Worm (Caenorhabditis elegans) whole organism, L1 larva: ENCODE data around the gene gst-24.

Experiments
- C04F5.9 ChIP-seq: sonication (generic microtip); optimal IDR thresholded peaks from 2 replicates; lab custom pipeline; 2016; ENCODE audit warnings: missing genetic modification characterization, missing compliant biosample characterization
- C16A3.4 ChIP-seq: fragments of 150-350 bp; optimal IDR thresholded peaks from 2 replicates; lab custom pipeline; 2014; ENCODE audit warnings: missing biosample characterization, missing genetic modification characterization
- ceh-63 ChIP-seq: fragments of 200-800 bp; sonication (Bioruptor generic); optimal IDR thresholded peaks from 2 replicates; lab custom pipeline; 2018; ENCODE audit warnings: mild to moderate bottlenecking, missing genetic modification characterization, missing compliant biosample characterization
- efl-1 ChIP-seq, 4 experiments: fragments of 150-350 bp; optimal IDR thresholded peaks in 3 of 4; peaks in 1 of 4; 1 replicate in 1 of 4; 2 replicates in 3 of 4; lab custom pipeline; 2014; ENCODE audit warnings: missing biosample characterization in 2 of 4, missing genetic modification characterization in 2 of 4, missing genetic modification reagents in 2 of 4
- efl-3 ChIP-seq: fragments of 200-800 bp; sonication (Bioruptor generic); optimal IDR thresholded peaks from 2 replicates; lab custom pipeline; 2018; ENCODE audit warnings: mild to moderate bottlenecking, missing genetic modification characterization, missing compliant biosample characterization
- egl-13 ChIP-seq: sonication (generic microtip); optimal IDR thresholded peaks from 2 replicates; lab custom pipeline; 2016; ENCODE audit warnings: missing genotype, missing genetic modification reagents, missing genetic modification characterization, missing compliant biosample characterization
- elt-3 ChIP-seq, 6 experiments: fragments of 150-350 bp in 1 of 6; sonication (generic microtip); optimal IDR thresholded peaks; 2 replicates each; lab custom pipeline; 2017 to 2018; ENCODE audit warnings: missing biosample characterization in 6 of 6, missing genetic modification characterization in 6 of 6, inconsistent platforms in 1 of 6
- grh-1 ChIP-seq: fragments of 200-800 bp; sonication (Bioruptor generic); IDR thresholded peaks from 2 replicates; pipeline ENCODE4 v1.3.6; 2022; ENCODE audit warnings: missing genetic modification reagents, missing genetic modification characterization, missing compliant biosample characterization
- hpl-2 ChIP-seq: fragments of 150-350 bp; optimal IDR thresholded peaks from 2 replicates; lab custom pipeline; 2014; ENCODE audit warnings: missing biosample characterization, missing genetic modification reagents, missing genetic modification characterization
- isw-1 ChIP-seq: fragments of 200-800 bp; sonication (Bioruptor generic); IDR thresholded peaks from 2 replicates; pipeline ENCODE4 v1.3.6; 2022; ENCODE audit warnings: missing genetic modification characterization, missing compliant biosample characterization
- lin-15B ChIP-seq: fragments of 150-350 bp; sonication (generic microtip); optimal IDR thresholded peaks from 3 replicates; lab custom pipeline; 2014; ENCODE audit warnings: missing biosample characterization, missing genetic modification characterization
- lin-35 ChIP-seq, 2 experiments: fragments of 150-350 bp; optimal IDR thresholded peaks; 2 replicates each; lab custom pipeline; 2014; ENCODE audit warnings: missing biosample characterization in 2 of 2, missing genetic modification characterization in 2 of 2, missing genetic modification reagents in 2 of 2
- lir-3 ChIP-seq: sonication (generic microtip); optimal IDR thresholded peaks from 2 replicates; lab custom pipeline; 2016; ENCODE audit warnings: mild to moderate bottlenecking, missing genetic modification characterization, moderate library complexity, missing compliant biosample characterization; ENCODE audit not compliant: poor library complexity
- mab-9 ChIP-seq: fragments of 200-800 bp; sonication (Bioruptor generic); IDR thresholded peaks from 2 replicates; pipeline ENCODE4 v1.3.6; 2022; ENCODE audit warnings: missing genetic modification reagents, missing genetic modification characterization, missing compliant biosample characterization
- mep-1 ChIP-seq: fragments of 150-350 bp; optimal IDR thresholded peaks from 2 replicates; lab custom pipeline; 2014; ENCODE audit warnings: missing biosample characterization, missing genetic modification characterization
- nhr-20 ChIP-seq: sonication (generic microtip); optimal IDR thresholded peaks from 2 replicates; lab custom pipeline; 2016; ENCODE audit warnings: mild to moderate bottlenecking, missing genetic modification characterization, missing compliant biosample characterization
- nhr-71 ChIP-seq: sonication (generic microtip); optimal IDR thresholded peaks from 2 replicates; lab custom pipeline; 2016; ENCODE audit warnings: mild to moderate bottlenecking, missing genetic modification characterization, moderate library complexity, missing compliant biosample characterization
- rnt-1 ChIP-seq: sonication (generic microtip); optimal IDR thresholded peaks from 2 replicates; lab custom pipeline; 2016; ENCODE audit warnings: mild to moderate bottlenecking, missing genetic modification characterization, moderate library complexity, missing compliant biosample characterization
- tbx-2 ChIP-seq: sonication (generic microtip); optimal IDR thresholded peaks from 2 replicates; lab custom pipeline; 2016; ENCODE audit warnings: missing genetic modification characterization, missing compliant biosample characterization
- tlp-1 ChIP-seq: fragments of 150-350 bp; optimal IDR thresholded peaks from 2 replicates; lab custom pipeline; 2014; ENCODE audit warnings: missing biosample characterization, missing genetic modification characterization
- unc-86 ChIP-seq: sonication (generic microtip); optimal IDR thresholded peaks from 2 replicates; lab custom pipeline; 2016; ENCODE audit warnings: missing genetic modification characterization, missing compliant biosample characterization
- vab-15 ChIP-seq: sonication (generic microtip); optimal IDR thresholded peaks from 2 replicates; lab custom pipeline; 2017; ENCODE audit warnings: missing genotype, mild to moderate bottlenecking, missing genetic modification characterization, missing compliant biosample characterization
- xbp-1 ChIP-seq: sonication (generic microtip); optimal IDR thresholded peaks from 2 replicates; lab custom pipeline; 2016; ENCODE audit warnings: missing genetic modification characterization, missing compliant biosample characterization
- ztf-4 ChIP-seq: fragments of 150-350 bp; optimal IDR thresholded peaks from 2 replicates; lab custom pipeline; 2014; ENCODE audit warnings: missing biosample characterization, missing genetic modification characterization

The gst-24 gene

ce11 chrII:13574395-13574794 lies 36.8 kb downstream of the gst-24 start:
- TF ChIP-seq efl-1 (optimal IDR thresholded peaks at IDR 0.05; lab: Kevin White, UChicago) (no peak), efl-1 (GFP tag; optimal IDR thresholded peaks at IDR 0.05 in 1 of 2; lab: Kevin White, UChicago) (peak in 1 of 2 experiments; percentile 64), C16A3.4 (no peak), elt-3 (tag; optimal IDR thresholded peaks at IDR 0.05; lab: Kevin White, UChicago) (no peak)
- TF ChIP-seq, all 84 proteins: peak for 1

ce11 chrII:13567871-13568270 lies 43.3 kb downstream of the gst-24 start, which contains the start of gene Y48E1B.3:
Gene Y48E1B.3, minus strand, starts transcription at chrII:13567971.
- TF ChIP-seq hpl-2 (GFP tag; lab: Kevin White, UChicago) (no peak), tbx-2 (no peak), unc-86 (no peak), mab-9 (GFP tag; lab: Robert Waterston, UW) (no peak), isw-1 (GFP tag; lab: Robert Waterston, UW) (no peak), grh-1 (no peak), egl-13 (tag; lab: Kevin White, UChicago) (no peak), lin-35 (GFP tag; optimal IDR thresholded peaks at IDR 0.05; lab: Kevin White, UChicago) (no peak), ceh-63 (GFP tag; lab: Kevin White, UChicago) (no peak), vab-15 (no peak), ztf-4 (tag; lab: Kevin White, UChicago) (no peak), nhr-20 (tag; lab: Kevin White, UChicago) (no peak)

- TF ChIP-seq C04F5.9 (tag; lab: Kevin White, UChicago), result no peak
- TF ChIP-seq egl-13 (tag; lab: Kevin White, UChicago), result no peak
- TF ChIP-seq efl-3, result no peak
- no peak for TF ChIP-seq mep-1 (tag; lab: Kevin White, UChicago)
- TF ChIP-seq xbp-1 (tag; lab: Kevin White, UChicago), result no peak
- no peak for TF ChIP-seq lin-15B
- TF ChIP-seq nhr-71, result no peak
- TF ChIP-seq rnt-1 (tag; lab: Kevin White, UChicago), result no peak
- no peak for TF ChIP-seq lir-3 (tag; lab: Kevin White, UChicago)
- TF ChIP-seq elt-3 (tag; optimal IDR thresholded peaks at IDR 0.05; lab: Kevin White, UChicago), result no peak
- TF ChIP-seq tlp-1 (tag; lab: Kevin White, UChicago), result no peak
These were observed 50.6 kb downstream of the gst-24 start for ce11 chrII:13560553-13560952.
